Fruit fly (Drosophila melanogaster): ENCODE measurements around the gene CG43815.

- peak; percentile 85 for TF ChIP-seq CG34367 (tag; optimal IDR thresholded peaks at IDR 0.05)
- peak; percentile 90 for TF ChIP-seq Pif1A (GFP tag; optimal IDR thresholded peaks at IDR 0.05)
- TF ChIP-seq Pif1B (GFP tag; optimal IDR thresholded peaks at IDR 0.05), result peak; percentile 86
- no peak for TF ChIP-seq CG10348 (GFP tag; IDR thresholded peaks at IDR 0.05)
- peak; percentile 89 for TF ChIP-seq CG8159 (tag; optimal IDR thresholded peaks at IDR 0.05)
- peak; percentile 85 for TF ChIP-seq Ets98B (GFP tag; IDR thresholded peaks at IDR 0.05)
- peak; percentile 87 for TF ChIP-seq CG14655 (GFP tag; optimal IDR thresholded peaks at IDR 0.05)
- TF ChIP-seq EcR (GFP tag; optimal IDR thresholded peaks at IDR 0.05), result peak; percentile 12
- TF ChIP-seq CG15710 (tag; optimal IDR thresholded peaks at IDR 0.05), result peak; percentile 90
- peak; percentile 87 for TF ChIP-seq CG17806 (tag; optimal IDR thresholded peaks at IDR 0.05)
- peak; percentile 81 for TF ChIP-seq CG9948 (tag; optimal IDR thresholded peaks at IDR 0.05)
- TF ChIP-seq CG13204 (GFP tag; optimal IDR thresholded peaks at IDR 0.05), result peak; percentile 48
Observed at dm6 chr2L:3534227-3534842, 41.7 kb upstream of the CG43815 start.
